Worm (Caenorhabditis elegans): ENCODE results near the gene grd-11.

ce11 chrV:20411659-20412058 is 55.1 kb downstream of the grd-11 start, which contains the start of gene F53H2.3:
- no peak for TF ChIP-seq nhr-80 (tag; optimal IDR thresholded peaks at IDR 0.05)
- no peak for TF ChIP-seq ceh-58 (GFP tag; IDR thresholded peaks at IDR 0.05)
- TF ChIP-seq ama-1 (optimal IDR thresholded peaks at IDR 0.05) = no peak
- TF ChIP-seq ama-1 (GFP tag; optimal IDR thresholded peaks at IDR 0.05) = no peak
- TF ChIP-seq xnd-1 (tag; optimal IDR thresholded peaks at IDR 0.05) = no peak
- no peak for TF ChIP-seq lin-35 (GFP tag; optimal IDR thresholded peaks at IDR 0.05)
- no peak for TF ChIP-seq B0035.1 (tag; optimal IDR thresholded peaks at IDR 0.05)
- TF ChIP-seq dpl-1 (GFP tag; optimal IDR thresholded peaks at IDR 0.05) = no peak
- no peak for TF ChIP-seq B0336.3 (GFP tag; IDR thresholded peaks at IDR 0.05)

Measured in whole organism, young adult.